Fruit fly (Drosophila melanogaster): Measurements from ENCODE around the gene Spn.

Spn gene

DNA sequence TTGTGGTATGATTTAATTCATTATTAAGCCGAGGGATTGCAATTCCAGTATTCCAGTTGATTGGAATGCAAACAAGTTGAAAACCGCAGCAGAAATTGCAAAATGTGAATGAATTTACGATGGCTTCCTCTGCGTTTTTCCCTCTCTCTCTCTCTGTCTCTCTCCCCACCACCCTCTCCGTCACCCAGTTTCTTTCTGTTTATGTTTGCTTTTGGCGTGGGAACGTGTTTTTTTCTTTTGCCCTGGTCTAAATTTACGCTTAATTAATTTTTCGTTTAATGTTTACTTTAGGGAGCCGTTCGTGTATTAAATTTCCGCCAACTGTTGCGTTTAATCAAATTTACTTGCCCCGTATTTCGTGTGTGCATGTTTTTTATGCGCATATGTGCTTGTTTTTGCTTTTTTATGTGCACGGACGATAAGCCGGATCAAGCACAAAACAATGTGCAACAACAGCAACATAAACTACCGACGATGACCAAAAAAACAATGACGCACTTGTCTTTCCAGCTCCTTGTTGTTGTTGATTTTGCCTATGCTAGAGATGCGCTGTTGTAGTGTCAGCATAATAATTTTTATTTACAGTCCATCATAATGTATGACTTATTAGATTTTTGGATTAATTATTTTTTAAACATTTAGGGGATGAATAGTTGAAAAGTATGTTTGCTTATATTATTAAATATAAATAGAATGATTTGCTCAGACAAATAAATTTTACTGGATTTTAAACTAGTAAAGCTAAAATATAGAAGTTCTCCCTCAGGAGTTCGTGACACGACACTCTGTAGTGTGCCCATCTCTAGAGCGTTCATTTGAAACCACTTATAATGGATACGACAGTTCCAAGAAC, 36.0 kb upstream of the Spn start (continued):
- TF ChIP-seq odd (GFP tag; optimal IDR thresholded peaks at IDR 0.05) (peak; percentile 83), CG2116 (GFP tag; optimal IDR thresholded peaks at IDR 0.05) (peak; percentile 43), caup (GFP tag; optimal IDR thresholded peaks at IDR 0.05; ENCODE audit: severe bottlenecking) (peak; percentile 63), crol (GFP tag; IDR thresholded peaks at IDR 0.05) (peak; percentile 96), CG4282 (GFP tag; optimal IDR thresholded peaks at IDR 0.05) (no peak), chm (GFP tag; IDR thresholded peaks at IDR 0.05) (0 out of 2 replicates have a peak, but pooled peaks have one; percentile 7), CG4404 (GFP tag; IDR thresholded peaks at IDR 0.05) (no peak), Fer3 (tag; optimal IDR thresholded peaks at IDR 0.05) (peak; percentile 80), CG9437 (GFP tag; optimal IDR thresholded peaks at IDR 0.05) (peak; percentile 69), peb (GFP tag; IDR thresholded peaks at IDR 0.05) (no peak), Drgx (GFP tag; IDR thresholded peaks at IDR 0.05) (no peak), br (optimal IDR thresholded peaks at IDR 0.05) (no peak), CG8924 (tag; optimal IDR thresholded peaks at IDR 0.05) (peak; percentile 88), CG10267 (tag; optimal IDR thresholded peaks at IDR 0.05) (peak; percentile 78), fd3F (GFP tag; optimal IDR thresholded peaks at IDR 0.05) (peak; percentile 71), CG1832 (GFP tag; optimal IDR thresholded peaks at IDR 0.05) (peak; percentile 25), C15 (GFP tag; IDR thresholded peaks at IDR 0.05) (no peak), kay (GFP tag; optimal IDR thresholded peaks at IDR 0.05) (peak; percentile 52), sc (optimal IDR thresholded peaks at IDR 0.05) (no peak), sc (GFP tag; optimal IDR thresholded peaks at IDR 0.05) (peak; percentile 49), vfl (GFP tag; optimal IDR thresholded peaks at IDR 0.05) (peak; percentile 12), fd64A (GFP tag; optimal IDR thresholded peaks at IDR 0.05) (no peak), CG4328 (GFP tag; optimal IDR thresholded peaks at IDR 0.05) (peak; percentile 67), CG33213 (GFP tag; optimal IDR thresholded peaks at IDR 0.05) (no peak), Hr78 (GFP tag; optimal IDR thresholded peaks at IDR 0.05) (peak in 1 of 2 experiments; percentile 48), CG7928 (GFP tag; optimal IDR thresholded peaks at IDR 0.05) (peak; percentile 44), Doc2 (GFP tag; IDR thresholded peaks at IDR 0.05) (0 out of 2 replicates have a peak, but pooled peaks have one; percentile 25), row (GFP tag; IDR thresholded peaks at IDR 0.05) (peak; percentile 93), mirr (GFP tag; optimal IDR thresholded peaks at IDR 0.05) (no peak), dmrt99B (tag; optimal IDR thresholded peaks at IDR 0.05) (peak; percentile 80), Hmr (GFP tag; optimal IDR thresholded peaks at IDR 0.05) (peak; percentile 83), sob (GFP tag; IDR thresholded peaks at IDR 0.05) (peak; percentile 64), croc (GFP tag; conservative IDR thresholded peaks at IDR 0.05) (peak; percentile 51), sna (GFP tag; IDR thresholded peaks at IDR 0.05; ENCODE audit: partially characterized antibody) (peak; percentile 56; the same call in 1 of the 2 replicates), Trl (optimal IDR thresholded peaks at IDR 0.05) (peak in 1 of 2 experiments; percentile 68), Trl (GFP tag; optimal IDR thresholded peaks at IDR 0.05) (no peak), Sox100B (GFP tag; optimal IDR thresholded peaks at IDR 0.05) (peak; percentile 86), CG31365 (tag; optimal IDR thresholded peaks at IDR 0.05) (no peak), bsh (GFP tag; optimal IDR thresholded peaks at IDR 0.05) (peak in 1 of 2 experiments; percentile 74), so (GFP tag; IDR thresholded peaks at IDR 0.05) (peak; percentile 61; the same call in 1 of the 3 replicates), CG4707 (GFP tag; optimal IDR thresholded peaks at IDR 0.05) (no peak), CG8281 (tag; optimal IDR thresholded peaks at IDR 0.05) (peak; percentile 52), klu (GFP tag; IDR thresholded peaks at IDR 0.05) (no peak; the same call in 1 of the 2 replicates), CG13894 (tag; optimal IDR thresholded peaks at IDR 0.05) (peak; percentile 77), Dll (GFP tag; IDR thresholded peaks at IDR 0.05; ENCODE audit: partially characterized antibody) (peak; percentile 84), Vsx1 (GFP tag; optimal IDR thresholded peaks at IDR 0.05) (no peak), maf-S (GFP tag; optimal IDR thresholded peaks at IDR 0.05) (no peak), Sin3A (optimal IDR thresholded peaks at IDR 0.05) (no peak), CG34376 (GFP tag; optimal IDR thresholded peaks at IDR 0.05) (peak; percentile 60)
